Worm (Caenorhabditis elegans) whole organism, midembryonic: ENCODE data around the gene hhat-1.

Experiments
- T22C8.4 ChIP-seq: fragments of 200-800 bp; sonication (Bioruptor generic); IDR thresholded peaks from 2 replicates; pipeline ENCODE4 v1.3.6; 2022; ENCODE audit warnings: missing genetic modification characterization, missing compliant biosample characterization
- flt-1 ChIP-seq: fragments of 200-800 bp; sonication (Bioruptor generic); IDR thresholded peaks from 2 replicates; pipeline ENCODE4 v1.3.6; 2022; ENCODE audit warnings: missing genetic modification characterization, missing compliant biosample characterization
- ref-1 ChIP-seq: fragments of 200-800 bp; sonication (Bioruptor generic); conservative IDR thresholded peaks from 2 replicates; pipeline ENCODE4 v1.3.6; 2022; ENCODE audit warnings: missing genetic modification reagents, missing genetic modification characterization, missing compliant biosample characterization

ce11 chrII:14705956-14706355 is 27.7 kb downstream of the hhat-1 start:
- TF ChIP-seq T22C8.4 (GFP tag; lab: Robert Waterston, UW): no peak
- TF ChIP-seq ref-1 (GFP tag; lab: Robert Waterston, UW): no peak
- 0 out of 2 replicates have a peak, but pooled peaks have one; percentile 24 for TF ChIP-seq flt-1 (GFP tag; lab: Robert Waterston, UW)
